Worm (Caenorhabditis elegans) whole organism, L3 larva: ENCODE measurements around the gene bra-2.
A peak's percentile ranks its signal among the peaks of the same experiment; 100 is the strongest.

ENCODE experiments used
- R02D3.7 ChIP-seq: fragments of 150-350 bp; optimal IDR thresholded peaks from 2 replicates; lab custom pipeline; 2014; ENCODE audit warnings: missing biosample characterization, missing genetic modification characterization
- ZK546.5 ChIP-seq: sonication (generic microtip); optimal IDR thresholded peaks from 2 replicates; lab custom pipeline; 2017; ENCODE audit warnings: missing biosample characterization, missing genetic modification characterization
- aly-2 ChIP-seq: fragments of 150-350 bp; optimal IDR thresholded peaks from 2 replicates; lab custom pipeline; 2014; ENCODE audit warnings: missing biosample characterization, missing genetic modification characterization
- ama-1 ChIP-seq: fragments of 150-350 bp; optimal IDR thresholded peaks from 2 replicates; lab custom pipeline; 2018
- ceh-16 ChIP-seq: sonication (generic microtip); optimal IDR thresholded peaks from 2 replicates; lab custom pipeline; 2017; ENCODE audit warnings: missing biosample characterization, missing genetic modification characterization
- ceh-28 ChIP-seq: fragments of 150-350 bp; optimal IDR thresholded peaks from 2 replicates; lab custom pipeline; 2014; ENCODE audit warnings: missing biosample characterization, missing genetic modification reagents, missing genetic modification characterization
- ceh-9 ChIP-seq: sonication (generic microtip); optimal IDR thresholded peaks from 2 replicates; lab custom pipeline; 2018; ENCODE audit warnings: missing biosample characterization, missing genetic modification characterization
- egl-27 ChIP-seq: sonication (generic microtip); optimal IDR thresholded peaks from 4 replicates; lab custom pipeline; 2017; ENCODE audit warnings: missing biosample characterization, missing genetic modification reagents, missing genetic modification characterization
- egl-5 ChIP-seq: fragments of 150-350 bp; optimal IDR thresholded peaks from 2 replicates; lab custom pipeline; 2017; ENCODE audit warnings: missing biosample characterization, missing genetic modification reagents, missing genetic modification characterization, inconsistent platforms
- elt-1 ChIP-seq: fragments of 150-350 bp; optimal IDR thresholded peaks from 2 replicates; lab custom pipeline; 2014; ENCODE audit warnings: missing biosample characterization, missing genetic modification characterization
- elt-2 ChIP-seq: sonication (generic microtip); optimal IDR thresholded peaks from 2 replicates; lab custom pipeline; 2016; ENCODE audit warnings: missing genetic modification reagents, mild to moderate bottlenecking, missing genetic modification characterization, missing compliant biosample characterization
- fkh-10 ChIP-seq: sonication (generic microtip); optimal IDR thresholded peaks from 2 replicates; lab custom pipeline; 2017; ENCODE audit warnings: missing biosample characterization, missing genetic modification reagents, missing genetic modification characterization
- fkh-2 ChIP-seq: fragments of 150-350 bp; optimal IDR thresholded peaks from 2 replicates; lab custom pipeline; 2014; ENCODE audit warnings: missing biosample characterization, missing genetic modification reagents, missing genetic modification characterization
- lin-39 ChIP-seq: fragments of 150-350 bp; optimal IDR thresholded peaks from 2 replicates; lab custom pipeline; 2018; ENCODE audit warnings: missing biosample characterization, missing genetic modification reagents, missing genetic modification characterization
- mml-1 ChIP-seq: fragments of 150-350 bp; sonication (generic microtip); optimal IDR thresholded peaks from 3 replicates; lab custom pipeline; 2014; ENCODE audit warnings: missing biosample characterization, missing genetic modification characterization
- nfya-1 ChIP-seq: sonication (generic microtip); optimal IDR thresholded peaks from 2 replicates; lab custom pipeline; 2017; ENCODE audit warnings: missing genetic modification characterization, mild to moderate bottlenecking, missing compliant biosample characterization, antibody characterized with exemption, moderate library complexity; ENCODE audit not compliant: insufficient read depth
- nhr-11 ChIP-seq: fragments of 150-350 bp; optimal IDR thresholded peaks from 2 replicates; lab custom pipeline; 2014; ENCODE audit warnings: missing biosample characterization, missing genetic modification characterization
- nhr-23 ChIP-seq: fragments of 150-350 bp; optimal IDR thresholded peaks from 2 replicates; lab custom pipeline; 2014; ENCODE audit warnings: missing biosample characterization, missing genetic modification reagents, missing genetic modification characterization
- nhr-25 ChIP-seq: sonication (generic microtip); optimal IDR thresholded peaks from 2 replicates; lab custom pipeline; 2017; ENCODE audit warnings: missing biosample characterization, missing genetic modification characterization
- nhr-28 ChIP-seq: fragments of 150-350 bp; optimal IDR thresholded peaks from 2 replicates; lab custom pipeline; 2014; ENCODE audit warnings: missing biosample characterization, missing genetic modification characterization
- nhr-43 ChIP-seq: sonication (generic microtip); optimal IDR thresholded peaks from 2 replicates; lab custom pipeline; 2016; ENCODE audit warnings: mild to moderate bottlenecking, missing genetic modification characterization, missing compliant biosample characterization; ENCODE audit not compliant: poor library complexity, severe bottlenecking
- nhr-67 ChIP-seq: fragments of 150-350 bp; optimal IDR thresholded peaks from 2 replicates; lab custom pipeline; 2014; ENCODE audit warnings: missing biosample characterization, missing genetic modification characterization
- nhr-77 ChIP-seq: fragments of 150-350 bp; optimal IDR thresholded peaks from 2 replicates; lab custom pipeline; 2014; ENCODE audit warnings: missing biosample characterization, missing genetic modification characterization
- pha-4 ChIP-seq: fragments of 150-350 bp; optimal IDR thresholded peaks from 2 replicates; lab custom pipeline; 2014; ENCODE audit warnings: missing biosample characterization, missing genetic modification reagents, missing genetic modification characterization
- pqm-1 ChIP-seq: fragments of 150-350 bp; optimal IDR thresholded peaks from 2 replicates; lab custom pipeline; 2017; ENCODE audit warnings: missing biosample characterization, missing genetic modification characterization, inconsistent platforms
- sea-2 ChIP-seq: fragments of 150-350 bp; sonication (generic microtip); optimal IDR thresholded peaks from 4 replicates; lab custom pipeline; 2014; ENCODE audit warnings: missing biosample characterization, missing genetic modification reagents, missing genetic modification characterization
- skn-1 ChIP-seq: fragments of 150-350 bp; optimal IDR thresholded peaks from 2 replicates; lab custom pipeline; 2014; ENCODE audit warnings: missing biosample characterization, missing genetic modification characterization
- snpc-4 ChIP-seq: fragments of 150-350 bp; optimal IDR thresholded peaks from 2 replicates; lab custom pipeline; 2014; ENCODE audit warnings: missing biosample characterization, missing genetic modification characterization
- unc-39 ChIP-seq: sonication (generic microtip); optimal IDR thresholded peaks from 4 replicates; lab custom pipeline; 2017; ENCODE audit warnings: missing biosample characterization, missing genetic modification characterization
- unc-62 ChIP-seq: fragments of 150-350 bp; sonication (generic microtip); optimal IDR thresholded peaks from 4 replicates; lab custom pipeline; 2014; ENCODE audit warnings: missing biosample characterization, missing genetic modification reagents, missing genetic modification characterization
- ztf-11 ChIP-seq: fragments of 150-350 bp; optimal IDR thresholded peaks from 2 replicates; lab custom pipeline; 2014; ENCODE audit warnings: missing biosample characterization, missing genetic modification characterization

The bra-2 gene

DNA sequence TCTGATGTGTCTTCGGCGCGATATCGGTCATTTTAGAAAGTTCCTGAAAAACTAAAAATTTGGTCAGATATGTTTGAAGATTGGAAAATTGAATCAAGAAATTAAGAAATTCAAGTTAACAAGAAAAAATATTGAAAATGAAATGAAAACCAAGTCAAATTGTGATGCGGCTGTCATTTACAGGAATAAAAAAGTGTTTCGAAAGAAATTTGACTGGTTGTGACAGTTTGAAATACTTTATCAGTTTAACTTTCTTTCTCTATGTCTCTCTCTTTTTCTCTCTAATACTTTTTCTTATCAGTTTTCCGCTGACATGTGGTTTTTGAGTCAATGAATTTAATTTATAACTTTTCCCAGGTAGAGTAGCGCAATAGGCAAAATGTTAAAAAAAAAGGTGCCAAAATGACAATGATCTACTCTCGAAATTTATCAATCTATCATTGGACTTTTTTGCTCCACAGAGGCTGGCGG is 25.0 kb downstream of the bra-2 start, which contains the start of gene fbxa-55:
fbxa-55 (minus strand) TSS at position 51 of the 471 bp plus-strand sequence.
- TF ChIP-seq elt-2 (tag; lab: Kevin White, UChicago), result peak; percentile 84
- peak; percentile 35 for TF ChIP-seq pqm-1 (tag; lab: Kevin White, UChicago)
- TF ChIP-seq aly-2 (tag; lab: Kevin White, UChicago), result no peak

DNA sequence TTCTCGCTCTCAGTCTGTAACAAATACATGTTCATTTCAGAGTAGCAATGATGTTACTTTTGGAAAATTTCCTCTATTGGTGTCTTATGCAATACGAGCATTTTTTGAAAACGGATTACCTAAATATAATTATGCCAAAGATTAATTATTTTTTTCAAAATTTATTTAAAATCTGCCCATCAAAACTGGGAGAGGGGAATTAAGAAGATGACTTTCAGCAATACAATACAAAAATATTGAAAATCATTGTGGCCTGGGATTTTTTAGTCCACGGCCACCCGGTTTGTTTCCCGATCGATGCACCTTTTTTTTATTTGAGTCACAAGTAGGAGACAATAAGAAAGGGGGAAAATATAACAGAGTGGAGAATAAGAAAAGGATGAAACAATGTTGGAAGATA is 26.9 kb downstream of the bra-2 start, which contains the start of gene fbxa-56:
fbxa-56 (minus strand) TSS at position 101 of the 400 bp plus-strand sequence.
- TF ChIP-seq lin-39 (tag; lab: Kevin White, UChicago), result no peak
- TF ChIP-seq elt-1 (tag; lab: Kevin White, UChicago), result no peak
- no peak for TF ChIP-seq unc-39 (tag; lab: Kevin White, UChicago)
- no peak for TF ChIP-seq ztf-11 (tag; lab: Kevin White, UChicago)
- TF ChIP-seq nhr-28 (tag; lab: Kevin White, UChicago), result no peak
- no peak for TF ChIP-seq nhr-77 (tag; lab: Kevin White, UChicago)
- TF ChIP-seq fkh-10 (GFP tag; lab: Kevin White, UChicago), result no peak
- no peak for TF ChIP-seq R02D3.7 (tag; lab: Kevin White, UChicago)
- TF ChIP-seq egl-27 (tag; lab: Kevin White, UChicago), result no peak
- TF ChIP-seq nhr-25, result no peak
- TF ChIP-seq ceh-16 (tag; lab: Kevin White, UChicago), result no peak
- no peak for TF ChIP-seq mml-1 (tag; lab: Kevin White, UChicago)
- no peak for TF ChIP-seq nhr-67
- no peak for TF ChIP-seq ama-1
- TF ChIP-seq nhr-43 (tag; lab: Kevin White, UChicago), result no peak
- TF ChIP-seq sea-2 (GFP tag; lab: Kevin White, UChicago), result no peak

DNA sequence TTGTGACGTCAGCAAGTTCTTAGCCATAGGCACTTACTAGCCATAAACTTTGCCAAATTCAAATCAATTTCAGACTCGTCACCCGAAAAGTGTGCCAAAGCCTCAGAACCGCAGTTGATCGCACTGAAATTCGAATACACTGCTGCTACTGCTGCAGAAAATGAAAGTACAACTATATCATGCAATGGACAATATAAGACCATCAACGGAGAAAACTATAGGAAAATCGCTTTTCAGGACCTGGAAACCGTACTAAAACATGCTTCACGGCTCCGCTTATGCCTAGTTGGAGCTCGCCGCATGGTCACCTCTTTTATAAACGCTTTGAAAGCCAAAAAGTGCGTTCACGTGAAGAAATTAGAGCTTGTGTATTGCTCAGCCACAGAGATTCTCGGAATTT is 27.5 kb downstream of the bra-2 start, which contains the start of gene fbxa-22:
fbxa-22 (plus strand) TSS at position 301 of the 400 bp plus-strand sequence.
- TF ChIP-seq nhr-25 (no peak), unc-39 (tag; lab: Kevin White, UChicago) (no peak), nhr-11 (tag; lab: Kevin White, UChicago) (no peak), fkh-10 (GFP tag; lab: Kevin White, UChicago) (no peak), pqm-1 (tag; lab: Kevin White, UChicago) (no peak), skn-1 (no peak), pha-4 (tag; lab: Kevin White, UChicago) (no peak), nfya-1 (tag; lab: Kevin White, UChicago) (no peak), nhr-23 (tag; lab: Kevin White, UChicago) (no peak), egl-5 (tag; lab: Kevin White, UChicago) (no peak), ztf-11 (tag; lab: Kevin White, UChicago) (no peak), aly-2 (tag; lab: Kevin White, UChicago) (no peak)
- TF ChIP-seq, all 47 proteins: peak for 0

DNA sequence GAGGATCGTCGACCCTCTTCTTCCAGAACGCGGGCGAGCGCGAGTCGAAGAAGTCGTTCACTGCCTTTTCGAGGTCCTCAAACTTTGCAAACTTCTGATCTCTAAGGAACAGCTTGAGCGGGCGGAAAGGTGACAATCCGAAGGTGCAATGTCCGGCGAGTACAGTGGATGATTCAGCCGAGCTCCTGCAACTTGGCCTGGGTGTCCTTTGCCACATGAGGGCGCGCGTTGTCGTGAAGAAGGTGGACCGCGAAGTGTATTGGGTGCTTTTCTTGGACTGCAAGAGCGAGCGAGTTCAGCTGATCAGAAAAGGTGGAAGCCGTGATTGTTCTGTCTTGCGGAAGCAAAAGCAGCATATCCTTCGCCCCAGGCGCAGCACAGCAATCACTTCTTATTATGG is 30.9 kb downstream of the bra-2 start:
- no peak for TF ChIP-seq fkh-2 (tag; lab: Kevin White, UChicago)
- TF ChIP-seq egl-5 (tag; lab: Kevin White, UChicago), result no peak
- TF ChIP-seq unc-39 (tag; lab: Kevin White, UChicago), result no peak
- TF ChIP-seq nhr-28 (tag; lab: Kevin White, UChicago), result no peak
- TF ChIP-seq nhr-67, result no peak
- no peak for TF ChIP-seq snpc-4 (tag; lab: Kevin White, UChicago)
- no peak for TF ChIP-seq ceh-9 (tag; lab: Kevin White, UChicago)
- TF ChIP-seq, all 47 proteins: peak for 0

DNA sequence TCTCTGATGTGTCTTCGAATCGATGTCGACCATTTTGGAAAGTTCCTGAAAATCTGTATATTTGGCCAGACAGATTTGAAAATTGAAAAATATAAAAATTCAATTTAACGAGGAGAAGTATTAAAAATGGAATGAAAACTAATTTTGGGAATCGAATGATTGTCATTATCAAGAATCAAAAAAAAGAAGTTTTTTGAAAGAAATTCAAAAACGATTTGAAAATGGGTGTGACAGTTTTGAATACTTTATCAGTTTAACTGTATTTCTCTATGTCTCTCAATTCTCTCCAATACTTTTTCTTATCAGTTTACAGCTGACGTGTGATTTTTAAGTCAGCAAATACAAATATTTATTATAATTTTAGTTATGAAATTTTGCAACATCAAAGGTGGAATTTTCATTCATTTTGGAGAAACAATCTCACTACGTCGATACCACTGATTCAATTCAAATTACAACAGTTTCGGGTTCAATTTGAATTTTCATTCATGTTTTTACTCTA is 32.4 kb downstream of the bra-2 start, which contains the start of gene fbxa-59:
fbxa-59 (minus strand) TSS at position 51 of the 502 bp plus-strand sequence.
- peak; percentile 72 for TF ChIP-seq pha-4 (tag; lab: Kevin White, UChicago)
- no peak for TF ChIP-seq R02D3.7 (tag; lab: Kevin White, UChicago)
- TF ChIP-seq unc-62, result no peak
- peak; percentile 44 for TF ChIP-seq pqm-1 (tag; lab: Kevin White, UChicago)
- no peak for TF ChIP-seq ceh-28
- no peak for TF ChIP-seq egl-5 (tag; lab: Kevin White, UChicago)
- TF ChIP-seq elt-2 (tag; lab: Kevin White, UChicago), result peak; percentile 86
- no peak for TF ChIP-seq ZK546.5 (tag; lab: Kevin White, UChicago)
